Fruit fly (Drosophila melanogaster) whole organism: ENCODE results near the gene mRpL32.

Experiments
- CG8478 ChIP-seq: fragments of >200 bp; optimal IDR thresholded peaks from 2 replicates; lab custom pipeline; 2018; ENCODE audit warnings: inconsistent platforms
- pan ChIP-seq: fragments of >200 bp; optimal IDR thresholded peaks from 2 replicates; lab custom pipeline; 2017
- psq ChIP-seq: fragments of >200 bp; optimal IDR thresholded peaks from 2 replicates; lab custom pipeline; 2017
- usp ChIP-seq: fragments of >200 bp; optimal IDR thresholded peaks from 2 replicates; lab custom pipeline; 2017; ENCODE audit warnings: missing biosample characterization, missing genetic modification characterization, mixed read lengths

DNA sequence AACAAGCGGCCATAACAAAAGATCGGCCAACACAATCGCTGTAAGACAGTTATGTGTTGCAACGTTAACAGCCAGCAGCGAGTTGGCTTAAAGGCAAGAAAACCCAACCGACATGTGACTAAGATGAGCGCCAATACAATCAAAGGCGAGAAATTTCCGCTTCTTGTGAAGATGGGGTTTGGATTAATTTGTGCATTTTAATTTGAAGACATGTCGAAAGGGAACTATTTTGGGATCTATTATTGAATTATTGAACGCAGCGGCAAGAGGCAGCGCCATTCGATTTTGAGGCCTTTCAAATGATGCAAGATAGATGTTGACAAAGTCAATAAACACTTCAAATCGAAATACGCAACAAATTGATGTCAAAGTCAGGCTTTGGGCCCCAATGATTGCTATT is 11.6 kb upstream of the mRpL32 start:
- TF ChIP-seq usp (GFP tag; lab: Kevin White, UChicago), result no peak
- no peak for TF ChIP-seq CG8478 (lab: Kevin White, UChicago)
- TF ChIP-seq pan (lab: Kevin White, UChicago), result no peak
- no peak for TF ChIP-seq psq (lab: Kevin White, UChicago)
